Fruit fly (Drosophila melanogaster) whole organism, adult: ENCODE results near the gene Ptp69D.

Experiments
- CG1620 ChIP-seq: fragments of 200-800 bp; sonication (Bioruptor generic); optimal IDR thresholded peaks from 2 replicates; lab custom pipeline; 2016; ENCODE audit warnings: missing biosample characterization, missing genetic modification characterization
- CG33017 ChIP-seq: fragments of 200-800 bp; sonication (Bioruptor generic); optimal IDR thresholded peaks from 2 replicates; lab custom pipeline; 2018; ENCODE audit warnings: missing biosample characterization, mild to moderate bottlenecking, missing genetic modification characterization, moderate library complexity
- CG5204 ChIP-seq: fragments of 200-800 bp; sonication (Bioruptor generic); optimal IDR thresholded peaks from 2 replicates; lab custom pipeline; 2016; ENCODE audit warnings: missing biosample characterization, missing genetic modification characterization
- CG7045 ChIP-seq: fragments of 200-800 bp; sonication (Bioruptor generic); optimal IDR thresholded peaks from 2 replicates; lab custom pipeline; 2017; ENCODE audit warnings: missing biosample characterization, mild to moderate bottlenecking, missing genetic modification characterization
- CG7101 ChIP-seq: fragments of 200-800 bp; sonication (Bioruptor generic); optimal IDR thresholded peaks from 2 replicates; lab custom pipeline; 2018; ENCODE audit warnings: missing biosample characterization, mild to moderate bottlenecking, missing genetic modification characterization, moderate library complexity
- Crg-1 ChIP-seq: fragments of 200-800 bp; sonication (Bioruptor generic); optimal IDR thresholded peaks from 2 replicates; lab custom pipeline; 2016; ENCODE audit warnings: missing biosample characterization, missing genetic modification characterization
- Hr96 ChIP-seq: fragments of 200-800 bp; sonication (Bioruptor generic); optimal IDR thresholded peaks from 2 replicates; lab custom pipeline; 2016; ENCODE audit warnings: missing biosample characterization, missing genetic modification characterization
- Mnt ChIP-seq: fragments of 200-800 bp; sonication (Bioruptor generic); optimal IDR thresholded peaks from 2 replicates; lab custom pipeline; 2016; ENCODE audit warnings: missing biosample characterization, mild to moderate bottlenecking, missing genetic modification characterization
- bab1 ChIP-seq: fragments of 200-800 bp; sonication (Bioruptor generic); optimal IDR thresholded peaks from 3 replicates; lab custom pipeline; 2019; ENCODE audit warnings: missing biosample characterization, mild to moderate bottlenecking, missing genetic modification characterization, moderate library complexity
- ovo ChIP-seq: fragments of 200-800 bp; sonication (Bioruptor generic); optimal IDR thresholded peaks from 2 replicates; lab custom pipeline; 2016; ENCODE audit warnings: missing biosample characterization, missing genetic modification characterization
- pad ChIP-seq: fragments of 200-800 bp; sonication (Bioruptor generic); optimal IDR thresholded peaks from 3 replicates; lab custom pipeline; 2017; ENCODE audit warnings: missing biosample characterization, missing genetic modification characterization, mild to moderate bottlenecking, moderate library complexity, missing genetic modification reagents
- tj ChIP-seq: fragments of 200-800 bp; sonication (Bioruptor generic); optimal IDR thresholded peaks from 3 replicates; lab custom pipeline; 2017; ENCODE audit warnings: missing biosample characterization, mild to moderate bottlenecking, missing genetic modification characterization, moderate library complexity
- toe ChIP-seq: fragments of 200-800 bp; sonication (Bioruptor generic); optimal IDR thresholded peaks from 2 replicates; lab custom pipeline; 2016; ENCODE audit warnings: missing biosample characterization, missing genetic modification characterization

DNA sequence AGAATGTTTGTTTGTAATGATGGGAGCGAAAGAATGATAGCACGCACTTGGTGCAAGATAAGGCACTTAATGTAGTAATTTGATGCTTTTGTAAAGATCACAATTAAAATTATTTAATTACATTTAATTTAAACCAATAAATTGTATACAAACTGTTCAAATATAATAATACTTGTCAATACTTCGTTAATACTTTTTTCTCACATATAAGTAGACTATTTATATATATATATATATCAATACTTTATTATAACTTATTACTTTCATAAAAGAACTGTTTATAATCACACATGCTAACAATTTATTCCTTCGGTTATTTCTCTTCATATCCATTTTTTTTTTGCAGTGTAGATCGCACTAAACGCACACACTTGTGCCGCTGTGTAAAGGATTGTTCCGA is 17.1 kb upstream of the Ptp69D start:
- TF ChIP-seq CG33017 (tag; lab: Kevin White, UChicago) (no peak), pad (GFP tag; lab: Kevin White, UChicago) (no peak), bab1 (GFP tag; lab: Kevin White, UChicago) (no peak), CG7045 (GFP tag; lab: Kevin White, UChicago) (no peak), toe (no peak), CG7101 (tag; lab: Kevin White, UChicago) (no peak), ovo (GFP tag; lab: Kevin White, UChicago) (no peak), Crg-1 (GFP tag; lab: Kevin White, UChicago) (no peak), tj (GFP tag; lab: Kevin White, UChicago) (no peak), Mnt (GFP tag; lab: Kevin White, UChicago) (no peak), Hr96 (no peak), CG1620 (GFP tag; lab: Kevin White, UChicago) (no peak), CG5204 (GFP tag; lab: Kevin White, UChicago) (no peak)
